Fruit fly (Drosophila melanogaster): ENCODE results near the gene ImpL2.

ImpL2 gene

DNA sequence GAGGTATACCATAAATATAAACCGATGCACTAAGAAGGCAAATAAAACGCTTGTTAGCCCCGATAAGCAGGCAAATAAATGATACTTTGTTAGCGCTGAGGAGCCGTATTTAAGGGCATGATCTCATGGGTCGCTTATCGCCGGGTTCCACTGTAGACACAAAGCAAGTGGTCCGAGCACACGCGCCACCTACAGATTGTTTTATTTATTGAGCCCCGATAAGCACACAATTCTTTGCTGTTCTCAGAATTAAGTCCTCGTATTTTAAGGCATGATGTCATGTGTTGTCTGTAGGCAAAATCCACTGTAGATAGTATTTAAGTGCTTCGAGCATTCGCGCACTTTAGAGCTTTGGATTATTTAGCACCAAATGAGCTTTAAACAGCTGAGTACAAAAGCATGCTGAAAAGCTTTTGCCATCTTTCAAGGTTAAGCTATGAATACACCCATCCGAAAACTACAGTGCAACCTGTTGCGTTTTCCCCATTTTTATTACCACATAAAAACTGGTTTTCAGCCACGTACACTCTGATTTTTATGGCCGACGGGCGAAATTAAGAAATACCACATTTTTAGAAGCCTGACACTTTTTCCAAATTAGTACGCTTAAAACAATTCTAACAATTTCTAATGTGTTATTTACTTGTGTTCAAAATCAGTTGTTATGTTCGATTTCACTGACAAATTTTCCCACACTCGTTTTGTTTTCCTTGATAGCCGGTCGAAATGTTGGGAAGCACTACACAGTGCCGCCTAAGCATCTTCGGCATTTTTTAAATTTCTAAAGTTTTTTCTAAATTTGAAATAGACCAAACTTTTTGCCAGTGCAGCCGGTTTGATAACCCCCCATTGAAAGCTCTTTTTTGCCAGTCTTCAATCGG lies 3.7 kb upstream of the ImpL2 start, which contains the start of gene Sqor (continued):
- TF ChIP-seq CG17186 (GFP tag; optimal IDR thresholded peaks at IDR 0.05) (peak; percentile 4), Eip74EF (GFP tag; optimal IDR thresholded peaks at IDR 0.05) (peak in 1 of 2 experiments; percentile 70), sens-2 (GFP tag; IDR thresholded peaks at IDR 0.05) (peak; percentile 37; the same call in 1 of the 2 replicates), pb (GFP tag; optimal IDR thresholded peaks at IDR 0.05) (peak; percentile 88), CG12942 (GFP tag; optimal IDR thresholded peaks at IDR 0.05) (peak; percentile 49), Dad (GFP tag; optimal IDR thresholded peaks at IDR 0.05) (peak; percentile 77), CG4360 (GFP tag; IDR thresholded peaks at IDR 0.05) (peak; percentile 41; the same call in 1 of the 2 replicates), schlank (tag; optimal IDR thresholded peaks at IDR 0.05) (peak; percentile 76), CG12659 (GFP tag; optimal IDR thresholded peaks at IDR 0.05) (peak; percentile 91), vnd (GFP tag; IDR thresholded peaks at IDR 0.05; ENCODE audit: partially characterized antibody) (no peak), CG3995 (GFP tag; optimal IDR thresholded peaks at IDR 0.05) (peak; percentile 63), Dbx (GFP tag; IDR thresholded peaks at IDR 0.05) (peak; percentile 73), Scr (GFP tag; IDR thresholded peaks at IDR 0.05; ENCODE audit: partially characterized antibody) (peak; percentile 39; the same call in 1 of the 2 replicates), CG42726 (GFP tag; IDR thresholded peaks at IDR 0.05; ENCODE audit: partially characterized antibody) (no peak), Trl (optimal IDR thresholded peaks at IDR 0.05) (no peak), Trl (GFP tag; optimal IDR thresholded peaks at IDR 0.05) (peak; percentile 92), Optix (GFP tag; IDR thresholded peaks at IDR 0.05) (peak; percentile 83), esg (GFP tag; conservative IDR thresholded peaks at IDR 0.05) (peak; percentile 77), GATAe (GFP tag; conservative IDR thresholded peaks at IDR 0.05) (peak; percentile 66), cg (GFP tag; optimal IDR thresholded peaks at IDR 0.05) (peak; percentile 20), CG1603 (tag; optimal IDR thresholded peaks at IDR 0.05) (peak; percentile 89), kni (GFP tag; optimal IDR thresholded peaks at IDR 0.05) (no peak), sens (GFP tag) (peak; percentile 94), Deaf1 (tag; optimal IDR thresholded peaks at IDR 0.05) (peak; percentile 55), CG18262 (tag; optimal IDR thresholded peaks at IDR 0.05) (peak; percentile 80), CG15479 (GFP tag; optimal IDR thresholded peaks at IDR 0.05) (no peak), tna (GFP tag; IDR thresholded peaks at IDR 0.05; ENCODE audit: partially characterized antibody) (no peak), Dfd (GFP tag; optimal IDR thresholded peaks at IDR 0.05) (no peak), CG13624 (GFP tag; optimal IDR thresholded peaks at IDR 0.05) (peak; percentile 81), ash1 (GFP tag; optimal IDR thresholded peaks at IDR 0.05) (peak; percentile 57), wdn (GFP tag; IDR thresholded peaks at IDR 0.05) (peak; percentile 70), MESR4 (GFP tag; optimal IDR thresholded peaks at IDR 0.05) (no peak), CG1024 (GFP tag; IDR thresholded peaks at IDR 0.05) (peak; percentile 59), slou (GFP tag; optimal IDR thresholded peaks at IDR 0.05) (peak; percentile 68), bsh (GFP tag; optimal IDR thresholded peaks at IDR 0.05) (peak; percentile 66 to 93), CG12769 (tag; optimal IDR thresholded peaks at IDR 0.05) (peak; percentile 90), Ptx1 (GFP tag; IDR thresholded peaks at IDR 0.05) (peak; percentile 75), trh (GFP tag; optimal IDR thresholded peaks at IDR 0.05) (peak; percentile 79), onecut (GFP tag; IDR thresholded peaks at IDR 0.05) (peak; percentile 58), CG14667 (GFP tag; IDR thresholded peaks at IDR 0.05) (peak; percentile 63), Abd-B (GFP tag; optimal IDR thresholded peaks at IDR 0.05) (peak; percentile 90), CG9817 (tag; optimal IDR thresholded peaks at IDR 0.05) (peak; percentile 81), lilli (GFP tag; optimal IDR thresholded peaks at IDR 0.05) (peak; percentile 89), sob (GFP tag; IDR thresholded peaks at IDR 0.05) (peak; percentile 78), CG12744 (GFP tag; optimal IDR thresholded peaks at IDR 0.05) (peak; percentile 65), CG1832 (GFP tag; optimal IDR thresholded peaks at IDR 0.05) (no peak), pita (GFP tag; optimal IDR thresholded peaks at IDR 0.05) (no peak), gce (GFP tag; IDR thresholded peaks at IDR 0.05) (peak; percentile 55; the same call in 1 of the 3 replicates)

All from whole organism, embryonic.